Fruit fly (Drosophila melanogaster): ENCODE measurements around the gene LeuRS.
A peak's percentile ranks its signal among the peaks of the same experiment; 100 is the strongest.

The LeuRS gene

dm6 chr2L:3478034-3478880 lies 36.2 kb downstream of the LeuRS start, which contains the start of gene Thor (continued):
- TF ChIP-seq jigr1 (GFP tag; IDR thresholded peaks at IDR 0.05), result no peak
- peak; percentile 48 for TF ChIP-seq scrt (GFP tag; optimal IDR thresholded peaks at IDR 0.05)
- 0 out of 2 replicates have a peak, but pooled peaks have one; percentile 36 for TF ChIP-seq Scr (GFP tag; IDR thresholded peaks at IDR 0.05; ENCODE audit: partially characterized antibody)
- TF ChIP-seq gfzf (GFP tag; optimal IDR thresholded peaks at IDR 0.05), result no peak
- peak; percentile 80 for TF ChIP-seq zfh1 (GFP tag; IDR thresholded peaks at IDR 0.05)
- peak; percentile 2 for TF ChIP-seq tx (GFP tag; optimal IDR thresholded peaks at IDR 0.05)
- TF ChIP-seq lbe (GFP tag; optimal IDR thresholded peaks at IDR 0.05), result peak; percentile 75
- no peak for TF ChIP-seq hb (GFP tag; IDR thresholded peaks at IDR 0.05; ENCODE audit: partially characterized antibody)
- TF ChIP-seq Pdp1 (GFP tag; optimal IDR thresholded peaks at IDR 0.05), result peak; percentile 45 to 81
- peak; percentile 94 for TF ChIP-seq CG10543 (GFP tag; optimal IDR thresholded peaks at IDR 0.05)
- TF ChIP-seq ind (GFP tag; optimal IDR thresholded peaks at IDR 0.05), result no peak
- no peak; the same call in 2 of the 3 replicates for TF ChIP-seq CG11093 (GFP tag; IDR thresholded peaks at IDR 0.05)
- TF ChIP-seq CG2120 (GFP tag; optimal IDR thresholded peaks at IDR 0.05), result peak; percentile 63
- TF ChIP-seq CG9876 (GFP tag; optimal IDR thresholded peaks at IDR 0.05), result peak; percentile 72
- peak; percentile 59 for TF ChIP-seq exex (tag; optimal IDR thresholded peaks at IDR 0.05)
- TF ChIP-seq dmrt11E (tag; optimal IDR thresholded peaks at IDR 0.05), result peak; percentile 9
- no peak for TF ChIP-seq hkb (optimal IDR thresholded peaks at IDR 0.05)
- peak; percentile 71 for TF ChIP-seq hkb (GFP tag; IDR thresholded peaks at IDR 0.05)
- TF ChIP-seq CG3847 (GFP tag; IDR thresholded peaks at IDR 0.05), result peak; percentile 46; the same call in 1 of the 2 replicates
- TF ChIP-seq Spps (tag; optimal IDR thresholded peaks at IDR 0.05), result peak; percentile 21
- TF ChIP-seq CG11085 (GFP tag; IDR thresholded peaks at IDR 0.05), result peak; percentile 41; the same call in 1 of the 2 replicates
- TF ChIP-seq HLHmδ (GFP tag; optimal IDR thresholded peaks at IDR 0.05), result peak; percentile 97
- peak; percentile 12 for TF ChIP-seq pzg (GFP tag; optimal IDR thresholded peaks at IDR 0.05)
- no peak for TF ChIP-seq Dip2 (GFP tag; IDR thresholded peaks at IDR 0.05)
- peak; percentile 58 for TF ChIP-seq CG13287 (GFP tag; IDR thresholded peaks at IDR 0.05; ENCODE audit: partially characterized antibody)
- TF ChIP-seq Sry-δ (GFP tag; optimal IDR thresholded peaks at IDR 0.05), result peak; percentile 11
- no peak for TF ChIP-seq Gug (GFP tag; IDR thresholded peaks at IDR 0.05)
- no peak for TF ChIP-seq D19B (GFP tag; optimal IDR thresholded peaks at IDR 0.05)
- peak; percentile 63 for TF ChIP-seq Bdp1 (GFP tag; optimal IDR thresholded peaks at IDR 0.05)
- peak; percentile 61 for TF ChIP-seq CG17829 (tag; optimal IDR thresholded peaks at IDR 0.05)
- TF ChIP-seq Elba2 (GFP tag; optimal IDR thresholded peaks at IDR 0.05), result no peak
- TF ChIP-seq ftz-f1 (GFP tag; optimal IDR thresholded peaks at IDR 0.05), result peak; percentile 58
- TF ChIP-seq pum (GFP tag; optimal IDR thresholded peaks at IDR 0.05), result no peak
- TF ChIP-seq CG8478 (optimal IDR thresholded peaks at IDR 0.05), result no peak
- peak; percentile 38; the same call in 1 of the 2 replicates for TF ChIP-seq CG14667 (GFP tag; IDR thresholded peaks at IDR 0.05)
- peak; percentile 53 for TF ChIP-seq slp2 (GFP tag; optimal IDR thresholded peaks at IDR 0.05)
- TF ChIP-seq klu (GFP tag; IDR thresholded peaks at IDR 0.05), result no peak
- no peak for TF ChIP-seq run (tag; optimal IDR thresholded peaks at IDR 0.05)
- TF ChIP-seq CG8388 (GFP tag; optimal IDR thresholded peaks at IDR 0.05), result peak; percentile 24
- TF ChIP-seq Antp (GFP tag; optimal IDR thresholded peaks at IDR 0.05), result peak; percentile 78
- peak; percentile 81 for TF ChIP-seq kni (GFP tag; optimal IDR thresholded peaks at IDR 0.05)
- TF ChIP-seq CG8944 (GFP tag; optimal IDR thresholded peaks at IDR 0.05), result peak; percentile 26
- peak; percentile 86 for TF ChIP-seq MTF-1 (GFP tag; optimal IDR thresholded peaks at IDR 0.05; ENCODE audit: borderline replicate concordance)
- TF ChIP-seq CG6854 (GFP tag; optimal IDR thresholded peaks at IDR 0.05), result peak; percentile 78
- peak; percentile 50 for TF ChIP-seq zfh2 (GFP tag; optimal IDR thresholded peaks at IDR 0.05)
- peak; percentile 74 for TF ChIP-seq CG5180 (GFP tag; optimal IDR thresholded peaks at IDR 0.05)
- TF ChIP-seq CG18619 (GFP tag; optimal IDR thresholded peaks at IDR 0.05), result peak; percentile 67
- peak; percentile 19 for TF ChIP-seq cg (GFP tag; optimal IDR thresholded peaks at IDR 0.05)
- no peak for TF ChIP-seq ssp (GFP tag; IDR thresholded peaks at IDR 0.05)
